Worm (Caenorhabditis elegans) whole organism, L4 larva: ENCODE data around the gene K10D6.4.

Experiments
- R02D3.7 ChIP-seq: fragments of 150-350 bp; sonication (generic microtip); optimal IDR thresholded peaks from 3 replicates; lab custom pipeline; 2014; ENCODE audit warnings: missing biosample characterization, missing genetic modification characterization
- Y75B8A.6 ChIP-seq: fragments of 200-800 bp; sonication (Bioruptor generic); IDR thresholded peaks from 2 replicates; pipeline ENCODE4 v1.3.6; 2022; ENCODE audit warnings: missing genetic modification reagents, missing genetic modification characterization, missing compliant biosample characterization
- ceh-82 ChIP-seq: sonication (generic microtip); optimal IDR thresholded peaks from 2 replicates; lab custom pipeline; 2017; ENCODE audit warnings: missing biosample characterization, missing genetic modification characterization
- dmd-6 ChIP-seq: fragments of 200-800 bp; sonication (Bioruptor generic); IDR thresholded peaks from 2 replicates; pipeline ENCODE4 v1.3.6; 2022; ENCODE audit warnings: missing genetic modification reagents, missing genetic modification characterization, missing compliant biosample characterization
- dmd-9 ChIP-seq: fragments of 200-800 bp; sonication (Bioruptor generic); IDR thresholded peaks from 2 replicates; pipeline ENCODE4 v1.3.6; 2022; ENCODE audit warnings: missing genetic modification reagents, missing genetic modification characterization, missing compliant biosample characterization
- mep-1 ChIP-seq: fragments of 150-350 bp; sonication (generic microtip); optimal IDR thresholded peaks from 3 replicates; lab custom pipeline; 2014; ENCODE audit warnings: missing biosample characterization, missing genetic modification characterization
- nhr-76 ChIP-seq: fragments of 150-350 bp; optimal IDR thresholded peaks from 2 replicates; lab custom pipeline; 2014; ENCODE audit warnings: missing biosample characterization, missing genetic modification characterization
- set-16 ChIP-seq: fragments of 200-800 bp; sonication (Bioruptor generic); IDR thresholded peaks from 2 replicates; pipeline ENCODE4 v1.3.6; 2022; ENCODE audit warnings: missing genetic modification reagents, missing genetic modification characterization, missing compliant biosample characterization
- tra-1 ChIP-seq: fragments of 200-800 bp; sonication (Bioruptor generic); IDR thresholded peaks from 2 replicates; pipeline ENCODE4 v1.3.6; 2022; ENCODE audit warnings: missing genetic modification reagents, missing genetic modification characterization, missing compliant biosample characterization
- unc-130 ChIP-seq: sonication (generic microtip); optimal IDR thresholded peaks from 2 replicates; lab custom pipeline; 2016; ENCODE audit warnings: missing genetic modification reagents, missing genetic modification characterization, missing compliant biosample characterization
- unc-39 ChIP-seq: sonication (generic microtip); optimal IDR thresholded peaks from 2 replicates; lab custom pipeline; 2017; ENCODE audit warnings: missing biosample characterization, missing genetic modification characterization
- unc-62 ChIP-seq, 3 experiments: fragments of 150-350 bp in 1 of 3; sonication (generic microtip); optimal IDR thresholded peaks in 2 of 3; peaks in 1 of 3; 1 replicate in 1 of 3; 2 replicates in 2 of 3; lab custom pipeline; 2014 to 2017; ENCODE audit warnings: missing biosample characterization in 3 of 3, missing genetic modification characterization in 3 of 3, missing genetic modification reagents in 3 of 3, missing genotype in 1 of 3
- zfp-3 ChIP-seq: fragments of 200-800 bp; sonication (Bioruptor generic); conservative IDR thresholded peaks from 2 replicates; pipeline ENCODE4 v1.3.6; 2022; ENCODE audit warnings: missing genetic modification reagents, missing genetic modification characterization, missing compliant biosample characterization
- ztf-11 ChIP-seq: fragments of 150-350 bp; optimal IDR thresholded peaks from 2 replicates; lab custom pipeline; 2014; ENCODE audit warnings: missing biosample characterization, missing genetic modification characterization

ce11 chrV:11217394-11217793, 15.7 kb downstream of the K10D6.4 start, which contains the start of gene cyp-29A2:
- TF ChIP-seq unc-62 (GFP tag; optimal IDR thresholded peaks at IDR 0.05 in 1 of 2; lab: Kevin White, UChicago) (peak in 1 of 2 experiments; percentile 58), unc-62 (tag; optimal IDR thresholded peaks at IDR 0.05; lab: Kevin White, UChicago) (no peak), zfp-3 (GFP tag; lab: Robert Waterston, UW) (no peak), tra-1 (GFP tag; lab: Robert Waterston, UW) (no peak), Y75B8A.6 (no peak), ztf-11 (tag; lab: Kevin White, UChicago) (no peak), unc-39 (tag; lab: Kevin White, UChicago) (no peak), unc-130 (GFP tag; lab: Kevin White, UChicago) (no peak), nhr-76 (tag; lab: Kevin White, UChicago) (no peak), dmd-6 (GFP tag; lab: Robert Waterston, UW) (peak; percentile 41), ceh-82 (tag; lab: Kevin White, UChicago) (no peak), R02D3.7 (tag; lab: Kevin White, UChicago) (no peak), dmd-9 (GFP tag; lab: Robert Waterston, UW) (no peak), mep-1 (no peak), set-16 (no peak)
